Worm (Caenorhabditis elegans) whole organism, dauer: ENCODE data around the gene C05B5.1.

Source experiments
- unc-62 ChIP-seq: sonication (generic microtip); optimal IDR thresholded peaks from 2 replicates; lab custom pipeline; 2017; ENCODE audit warnings: missing biosample characterization, missing genetic modification reagents, missing genetic modification characterization

The C05B5.1 gene

DNA sequence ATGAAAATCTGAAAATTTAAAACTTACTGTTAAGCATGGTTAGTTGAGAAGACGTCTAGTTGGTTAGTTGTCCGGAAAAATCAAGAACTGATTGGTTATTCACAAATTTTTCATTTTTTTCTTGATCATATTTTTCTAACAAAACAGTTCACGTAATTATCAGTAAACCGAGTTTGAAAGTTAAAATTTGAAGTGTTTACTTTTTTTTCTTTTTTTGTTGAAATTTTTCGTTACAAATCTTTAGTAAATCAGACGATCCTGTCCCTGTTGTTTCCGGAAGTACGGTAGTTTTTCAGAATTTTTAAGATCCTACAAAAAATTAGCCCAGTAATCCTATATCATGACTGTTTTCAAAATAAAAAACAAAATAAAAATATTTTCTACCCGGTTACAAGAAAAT is 12.2 kb upstream of the C05B5.1 start, which contains the start of gene C05B5.2:
C05B5.2 (minus strand) TSS at position 101 of the 400 bp plus-strand sequence.
- TF ChIP-seq unc-62 (GFP tag; lab: Kevin White, UChicago) = no peak

DNA sequence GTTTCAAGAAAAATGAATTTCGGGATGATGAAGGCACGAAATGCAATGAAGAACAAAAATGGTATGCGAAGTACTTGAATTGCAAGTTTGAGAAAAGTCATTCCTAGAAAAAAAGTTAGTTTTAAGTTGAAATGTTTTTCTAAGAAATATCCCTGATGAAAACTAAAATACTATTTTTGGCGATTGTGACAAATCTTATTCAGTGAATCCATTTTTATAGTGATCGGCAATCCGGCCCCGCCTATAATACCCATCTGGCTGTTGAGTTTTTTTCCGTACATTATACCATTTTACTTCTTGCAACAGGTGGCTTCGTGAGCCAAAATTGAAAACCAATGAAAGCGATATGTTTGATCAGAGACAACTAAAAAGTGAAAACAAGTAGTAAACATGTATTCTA is 11.0 kb upstream of the C05B5.1 start, which contains the start of gene C05B5.17:
C05B5.17 (minus strand) TSS at position 101 of the 400 bp plus-strand sequence.
- TF ChIP-seq unc-62 (GFP tag; lab: Kevin White, UChicago) = no peak

DNA sequence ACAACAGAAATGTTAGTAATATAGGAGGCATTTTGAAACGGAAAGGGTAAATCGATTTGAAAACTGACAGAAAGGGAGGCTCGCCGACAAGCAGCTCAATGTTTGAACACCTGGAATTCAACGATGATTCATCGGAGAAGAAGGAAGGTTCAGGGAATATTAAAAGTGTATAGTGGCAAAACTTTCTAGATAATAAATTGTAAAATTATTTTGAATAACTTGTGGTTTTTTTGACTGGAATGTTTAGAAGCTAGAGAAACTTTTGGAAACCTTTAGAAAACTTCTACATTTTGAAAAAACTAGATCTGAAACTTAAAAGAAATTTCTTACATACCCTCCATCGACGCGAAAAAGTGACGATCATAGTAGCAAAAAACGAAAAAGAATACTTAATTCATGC is 9.6 kb upstream of the C05B5.1 start, which contains the start of gene pqn-8:
pqn-8 (minus strand) TSS at position 101 of the 400 bp plus-strand sequence.
- TF ChIP-seq unc-62 (GFP tag; lab: Kevin White, UChicago) = no peak

DNA sequence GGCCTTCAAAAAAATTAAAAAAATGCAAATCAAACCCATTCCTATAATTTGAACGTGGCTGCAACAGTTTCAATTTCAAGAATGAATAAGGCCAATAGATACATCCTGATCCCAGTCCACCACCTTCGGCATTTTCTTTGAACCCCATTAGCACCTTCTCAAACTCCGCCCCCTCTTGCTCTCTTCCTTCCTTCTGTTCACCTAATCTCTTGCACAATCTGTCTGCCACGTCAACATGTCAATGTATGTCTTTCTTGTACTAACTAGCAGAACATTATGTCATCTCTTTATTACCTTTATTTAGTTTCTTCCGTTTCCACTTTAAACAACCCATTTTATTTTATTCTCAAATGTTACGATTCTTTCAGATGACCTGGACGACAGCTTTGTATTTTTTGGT is 5.3 kb upstream of the C05B5.1 start, which contains the start of gene C05B5.4:
C05B5.4 (plus strand) TSS at position 351 of the 400 bp plus-strand sequence.
- no peak for TF ChIP-seq unc-62 (GFP tag; lab: Kevin White, UChicago)

DNA sequence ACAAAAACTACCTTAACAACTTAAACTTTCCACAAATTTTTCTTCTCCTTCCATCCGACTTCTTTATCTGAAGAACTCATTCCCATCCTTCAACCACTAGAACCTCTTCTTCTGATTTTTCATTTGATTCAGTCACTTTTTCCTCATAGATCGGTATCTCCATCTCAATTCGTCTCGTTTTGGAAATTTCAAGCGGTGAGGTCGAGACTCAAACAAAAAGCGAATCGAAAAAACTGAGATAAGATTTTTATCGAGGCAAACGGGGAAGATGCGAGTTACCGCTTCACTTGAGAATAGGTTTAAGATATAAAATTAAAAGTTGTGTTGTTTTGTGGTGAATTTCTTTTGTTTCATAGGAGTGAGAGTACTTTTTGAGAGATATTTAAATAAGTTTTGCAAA is 3.1 kb upstream of the C05B5.1 start:
- no peak for TF ChIP-seq unc-62 (GFP tag; lab: Kevin White, UChicago)

DNA sequence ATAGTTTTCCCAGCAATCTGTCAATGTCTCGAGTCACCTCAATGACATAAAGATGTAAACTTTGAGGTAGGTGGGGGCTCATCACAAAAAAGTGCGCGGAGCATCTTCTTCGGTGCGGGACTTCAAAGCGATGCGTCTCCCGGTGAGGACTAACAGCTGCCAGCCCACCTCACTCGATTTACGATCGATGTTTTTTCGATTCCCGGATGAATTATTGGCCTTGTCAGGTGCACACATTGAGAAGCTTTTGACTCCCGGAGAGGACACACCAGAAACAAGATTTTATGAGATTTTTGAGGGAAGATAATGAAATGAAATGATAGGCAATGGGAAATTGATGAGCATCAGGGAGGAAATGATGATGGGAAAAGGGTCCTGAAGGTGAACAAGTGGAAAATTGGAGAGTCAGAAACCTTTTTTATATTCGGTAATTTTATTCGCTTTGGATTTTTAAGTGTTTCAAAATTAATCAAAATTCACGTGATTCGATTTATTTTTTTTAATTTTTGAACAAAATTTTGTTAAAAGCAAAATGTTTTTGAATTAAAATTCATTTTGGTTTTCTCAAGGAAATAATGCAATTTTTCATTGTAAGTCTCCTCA is 1.3 kb downstream of the C05B5.1 start, which contains the start of gene C05B5.12:
C05B5.12 (plus strand) TSS at position 553 of the 603 bp plus-strand sequence.
- no peak for TF ChIP-seq unc-62 (GFP tag; lab: Kevin White, UChicago)

DNA sequence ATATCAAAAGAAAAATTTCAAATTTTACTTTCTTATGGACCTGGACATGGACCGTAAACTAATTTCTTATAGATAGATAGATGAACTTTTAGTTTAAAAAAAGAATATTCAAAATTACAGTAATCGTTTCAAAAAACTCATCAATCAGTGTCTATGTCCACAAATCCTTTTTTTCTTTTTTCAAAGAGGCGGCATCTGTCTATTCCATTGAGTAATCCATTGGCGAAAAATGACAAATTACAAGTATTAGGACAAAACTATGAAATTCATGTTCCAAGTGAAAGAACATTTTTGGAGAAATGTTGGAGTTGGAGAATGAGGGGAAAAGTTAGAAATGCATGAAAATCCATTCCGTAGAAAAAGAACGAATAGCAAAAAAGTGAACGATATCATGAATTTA is 2.7 kb downstream of the C05B5.1 start:
- TF ChIP-seq unc-62 (GFP tag; lab: Kevin White, UChicago) = no peak

DNA sequence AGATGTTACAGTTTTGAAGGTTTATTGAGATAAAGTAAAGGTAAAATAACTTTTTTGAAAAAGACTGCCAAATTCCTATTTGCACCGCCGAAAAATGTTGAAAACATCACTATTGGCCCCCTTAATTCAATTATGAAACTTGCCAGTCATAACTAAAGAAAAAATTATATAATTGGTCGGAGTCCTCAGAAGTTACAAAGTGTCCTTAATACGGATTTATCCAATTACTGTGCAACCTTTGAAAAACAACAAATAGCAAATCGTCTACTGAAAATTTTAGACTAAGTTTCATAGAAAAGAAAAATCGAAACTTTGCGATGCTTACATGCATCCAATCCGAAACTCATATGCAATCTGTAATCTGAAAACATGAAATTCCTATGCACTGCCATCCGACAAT is 3.6 kb downstream of the C05B5.1 start:
- no peak for TF ChIP-seq unc-62 (GFP tag; lab: Kevin White, UChicago)

DNA sequence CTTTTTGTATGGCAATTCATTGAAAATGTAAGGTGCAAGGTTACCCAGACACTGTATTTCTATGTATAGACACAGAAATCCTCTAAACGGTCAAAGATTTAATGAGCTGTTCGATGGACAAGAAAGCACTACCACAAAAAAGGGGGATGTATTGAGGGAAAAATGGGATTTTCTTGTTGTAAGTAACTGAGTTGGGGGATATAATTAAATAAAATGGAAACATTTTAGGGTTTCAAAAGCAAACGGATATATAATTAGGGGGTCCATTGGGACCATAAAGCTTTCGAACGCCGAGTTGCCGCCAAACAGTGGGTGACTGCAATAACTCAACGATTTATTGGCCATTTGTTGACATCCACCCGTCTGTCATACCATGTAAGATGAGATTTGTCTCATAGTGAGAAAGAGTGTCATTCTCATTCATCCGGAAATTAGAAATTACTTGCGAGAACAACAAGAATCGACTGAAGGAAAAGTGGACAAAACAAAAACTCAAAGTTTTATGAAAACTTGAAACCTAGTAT is 6.1 kb downstream of the C05B5.1 start:
- TF ChIP-seq unc-62 (GFP tag; lab: Kevin White, UChicago) = no peak

DNA sequence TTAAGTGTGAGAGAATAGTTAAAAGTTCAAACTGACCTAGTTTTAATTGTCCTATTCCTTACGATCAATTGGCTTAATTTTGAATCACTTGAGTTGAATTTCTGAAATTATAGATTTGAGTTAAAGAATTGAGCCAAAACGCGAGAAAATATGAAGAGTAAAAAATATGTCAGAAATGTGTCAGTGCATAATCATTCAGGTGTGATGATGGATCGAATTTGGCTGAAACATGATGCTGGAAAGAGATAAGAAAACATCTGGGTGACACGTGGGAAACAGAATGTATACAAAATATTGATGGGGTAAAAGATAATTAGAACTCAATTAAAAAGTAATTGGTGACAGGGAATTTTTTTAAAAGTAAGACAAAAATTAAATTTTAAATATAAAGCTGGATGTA is 14.5 kb downstream of the C05B5.1 start, which contains the start of gene R10E12.2:
R10E12.2 (minus strand) TSS at position 101 of the 400 bp plus-strand sequence.
- TF ChIP-seq unc-62 (GFP tag; lab: Kevin White, UChicago) = no peak

DNA sequence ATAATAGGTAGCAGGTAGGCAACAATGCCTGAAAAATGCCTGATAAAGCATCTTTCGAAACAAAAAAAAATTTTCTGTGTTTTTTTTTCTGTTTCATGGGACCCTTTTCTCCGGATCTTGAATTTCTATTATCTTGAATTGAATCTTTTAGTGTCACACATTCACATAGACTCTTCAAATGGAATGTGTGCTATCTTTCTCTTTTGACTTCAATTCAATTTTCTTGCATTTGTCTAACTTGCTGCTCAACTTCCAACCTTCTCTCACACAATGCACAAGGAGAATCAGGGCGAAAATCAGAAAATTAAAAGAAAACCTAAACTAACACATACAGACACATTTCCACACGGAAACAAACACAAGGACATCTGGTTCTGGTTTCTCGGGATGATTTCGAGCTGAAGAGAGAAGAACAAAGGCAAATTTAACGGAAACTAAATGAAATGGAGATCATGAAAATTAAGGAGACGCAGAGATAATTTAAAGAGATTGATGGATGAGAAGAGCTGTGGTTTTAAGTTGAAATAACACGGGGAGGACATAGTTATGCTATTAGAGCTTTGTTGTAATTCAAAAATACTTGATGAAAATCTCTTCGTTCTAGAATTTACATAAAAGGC is 15.9 kb downstream of the C05B5.1 start:
- TF ChIP-seq unc-62 (GFP tag; lab: Kevin White, UChicago) = no peak

DNA sequence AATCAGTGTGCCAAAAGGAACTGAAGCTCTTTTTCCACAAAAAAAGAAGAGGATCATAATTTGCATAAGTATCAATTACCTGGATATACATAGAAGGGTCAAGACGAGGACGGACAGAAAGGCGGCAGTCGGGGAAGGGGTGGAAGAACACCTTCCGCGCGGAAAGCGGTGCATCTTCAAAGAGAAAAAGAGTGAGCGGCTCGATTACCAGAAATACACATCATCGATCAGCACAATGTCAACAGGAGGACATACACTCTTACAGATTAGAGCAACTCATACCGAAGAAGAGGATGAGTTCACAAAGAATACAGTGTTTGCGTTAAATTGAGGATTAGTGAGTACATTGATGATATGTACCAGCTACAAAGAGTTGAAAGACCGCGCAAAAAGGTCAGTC is 18.9 kb downstream of the C05B5.1 start:
- no peak for TF ChIP-seq unc-62 (GFP tag; lab: Kevin White, UChicago)

DNA sequence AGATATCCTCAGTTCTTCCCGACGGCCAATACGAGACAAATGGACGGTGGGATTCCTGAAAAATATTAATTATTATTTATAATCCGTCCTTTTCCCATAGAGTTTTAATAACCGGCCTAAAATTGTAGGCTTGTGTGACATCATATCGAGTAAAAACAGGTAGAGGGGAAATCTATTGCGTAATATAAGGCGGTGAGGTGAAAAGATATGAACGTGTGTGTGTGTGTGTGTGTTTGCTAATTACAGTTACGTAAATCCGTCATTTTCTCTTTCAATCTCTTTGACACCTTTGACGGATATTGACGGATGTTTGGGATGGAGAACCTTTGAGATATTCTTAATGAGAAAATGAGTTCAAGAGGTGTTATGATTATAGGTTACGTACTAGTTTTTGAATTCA is 22.8 kb downstream of the C05B5.1 start:
- TF ChIP-seq unc-62 (GFP tag; lab: Kevin White, UChicago) = no peak

DNA sequence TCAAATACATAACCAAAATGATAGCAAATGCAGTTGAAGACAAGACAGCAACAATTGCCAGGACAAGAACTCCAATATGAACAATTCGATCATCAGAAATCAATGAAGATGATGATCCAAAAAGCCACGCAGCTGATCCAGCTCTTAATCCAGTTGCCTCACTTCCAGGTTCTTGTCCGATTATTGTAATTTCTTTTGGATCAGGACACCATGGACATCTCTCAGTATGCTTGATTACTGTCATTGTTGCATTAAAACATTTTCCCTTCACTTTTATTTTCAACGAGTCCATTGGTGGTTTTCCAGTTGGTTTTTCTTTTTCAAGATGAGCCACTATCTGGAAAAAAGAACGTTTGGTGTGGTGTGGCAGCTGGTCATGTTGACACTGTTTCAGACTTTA is 23.8 kb downstream of the C05B5.1 start:
- TF ChIP-seq unc-62 (GFP tag; lab: Kevin White, UChicago) = no peak

DNA sequence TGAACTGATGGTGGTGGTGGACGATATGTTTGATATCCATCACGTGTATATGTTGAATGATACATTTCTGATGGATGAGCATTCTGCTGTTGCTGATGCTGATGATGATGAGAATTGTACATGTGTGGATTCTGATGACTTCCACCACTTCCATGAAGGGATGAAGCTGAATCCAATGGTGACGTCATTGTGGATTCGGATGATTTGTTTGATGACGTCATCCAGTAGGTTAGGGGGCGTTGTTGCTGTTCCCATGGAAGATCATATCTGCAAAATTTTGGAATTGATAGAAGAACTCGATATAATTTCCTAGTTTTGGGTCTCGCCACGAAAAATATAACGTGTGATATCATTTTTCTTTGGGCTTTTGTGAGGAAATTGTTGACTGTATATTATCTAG is 24.8 kb downstream of the C05B5.1 start:
- TF ChIP-seq unc-62 (GFP tag; lab: Kevin White, UChicago) = no peak

DNA sequence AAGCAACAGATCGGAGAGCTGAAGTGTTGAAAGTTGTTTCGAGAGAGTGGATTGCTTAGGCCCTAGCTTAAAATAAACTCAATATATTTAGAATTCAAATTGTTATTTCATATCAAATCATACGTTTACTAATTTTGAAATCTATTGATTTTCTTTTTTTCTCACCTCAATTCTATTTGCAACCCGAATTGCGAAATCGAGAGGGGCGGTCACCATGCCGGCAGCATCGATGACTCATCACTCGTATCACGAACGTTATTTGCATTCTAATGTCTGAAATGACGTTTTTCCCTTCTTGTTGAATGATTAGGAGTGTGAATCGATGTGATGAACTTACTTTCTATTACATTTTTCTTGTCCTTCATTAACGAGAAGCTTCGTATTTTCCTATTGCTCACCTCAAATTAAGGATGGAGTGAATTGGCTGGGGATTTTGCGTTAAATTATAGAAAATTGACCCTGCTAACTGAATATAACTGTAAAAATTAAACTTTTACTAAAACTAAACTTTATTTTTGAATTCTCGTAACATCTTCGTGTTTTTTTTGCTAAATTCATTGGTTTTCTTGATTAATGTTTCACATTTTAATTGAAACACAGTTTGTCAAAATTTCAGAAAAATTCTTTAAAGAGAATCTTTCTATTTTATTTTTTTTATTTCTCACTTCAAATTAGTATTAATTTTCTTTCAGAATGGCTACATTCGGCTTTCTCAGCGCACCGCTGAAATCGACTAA is 31.4 kb downstream of the C05B5.1 start, which contains the start of gene alx-1:
alx-1 (plus strand) TSS at position 687 of the 737 bp plus-strand sequence.
- no peak for TF ChIP-seq unc-62 (GFP tag; lab: Kevin White, UChicago)
